Worm (Caenorhabditis elegans) whole organism, mixed stage, embryonic: ENCODE results near the gene cul-5.

Experiments
- blmp-1 ChIP-seq: fragments of 150-350 bp; optimal IDR thresholded peaks from 2 replicates; lab custom pipeline; 2014; ENCODE audit warnings: missing biosample characterization, missing genetic modification characterization
- lin-13 ChIP-seq: fragments of 150-350 bp; optimal IDR thresholded peaks from 2 replicates; lab custom pipeline; 2014; ENCODE audit warnings: missing biosample characterization, missing genetic modification characterization
- mep-1 ChIP-seq: fragments of 150-350 bp; optimal IDR thresholded peaks from 2 replicates; lab custom pipeline; 2017; ENCODE audit warnings: missing biosample characterization, missing genetic modification reagents, missing genetic modification characterization, inconsistent platforms
- nhr-76 ChIP-seq: sonication (generic microtip); optimal IDR thresholded peaks from 2 replicates; lab custom pipeline; 2017; ENCODE audit warnings: missing biosample characterization, missing genetic modification characterization
- snpc-4 ChIP-seq: fragments of 150-350 bp; optimal IDR thresholded peaks from 2 replicates; lab custom pipeline; 2014; ENCODE audit warnings: missing biosample characterization, missing genetic modification characterization
- unc-39 ChIP-seq: fragments of 150-350 bp; optimal IDR thresholded peaks from 2 replicates; lab custom pipeline; 2014; ENCODE audit warnings: missing biosample characterization, missing genetic modification characterization

- no peak for TF ChIP-seq lin-13 (tag; lab: Kevin White, UChicago)
- no peak for TF ChIP-seq snpc-4 (tag; lab: Kevin White, UChicago)
- no peak for TF ChIP-seq unc-39 (tag; lab: Kevin White, UChicago)
- no peak for TF ChIP-seq nhr-76 (tag; lab: Kevin White, UChicago)
- TF ChIP-seq mep-1, result no peak
- TF ChIP-seq blmp-1 (tag; lab: Kevin White, UChicago), result no peak
Observed at ce11 chrV:10153076-10153475, 26.3 kb upstream of the cul-5 start.
